Fruit fly (Drosophila melanogaster) whole organism, embryonic: ENCODE data around the gene Ilp6.

Experiments
- Atf-2 ChIP-seq: fragments of 200-800 bp; sonication (Bioruptor generic); optimal IDR thresholded peaks from 2 replicates; lab custom pipeline; 2016; ENCODE audit warnings: missing biosample characterization, missing genetic modification characterization
- Atf3 ChIP-seq: fragments of 200-800 bp; sonication (Bioruptor generic); optimal IDR thresholded peaks from 3 replicates; lab custom pipeline; 2016; ENCODE audit warnings: missing biosample characterization, missing genetic modification characterization
- B-H1 ChIP-seq: fragments of 200-800 bp; sonication (Bioruptor generic); IDR thresholded peaks from 3 replicates; pipeline ENCODE4 v1.3.6; 2022; ENCODE audit warnings: missing biosample characterization, missing genetic modification characterization
- CG10209 ChIP-seq: fragments of 200-800 bp; sonication (Bioruptor generic); optimal IDR thresholded peaks from 3 replicates; lab custom pipeline; 2017; ENCODE audit warnings: missing biosample characterization, mild to moderate bottlenecking, missing genetic modification characterization, missing genetic modification reagents
- CG10462 ChIP-seq: fragments of 200-800 bp; sonication (Bioruptor generic); optimal IDR thresholded peaks from 2 replicates; lab custom pipeline; 2016; ENCODE audit warnings: missing biosample characterization, missing genetic modification characterization
- CG11085 ChIP-seq: fragments of 200-800 bp; sonication (Bioruptor generic); IDR thresholded peaks from 2 replicates; pipeline ENCODE4 v1.3.6; 2022; ENCODE audit warnings: missing biosample characterization, missing genetic modification characterization
- CG11398 ChIP-seq: fragments of 200-800 bp; sonication (Bioruptor generic); optimal IDR thresholded peaks from 2 replicates; lab custom pipeline; 2016; ENCODE audit warnings: missing biosample characterization, missing genetic modification characterization
- CG12659 ChIP-seq: fragments of 200-800 bp; sonication (Bioruptor generic); optimal IDR thresholded peaks from 3 replicates; lab custom pipeline; 2017; ENCODE audit warnings: mild to moderate bottlenecking, missing biosample characterization, missing genetic modification reagents, missing genetic modification characterization
- CG13296 ChIP-seq: fragments of 200-800 bp; sonication (Bioruptor generic); optimal IDR thresholded peaks from 3 replicates; lab custom pipeline; 2018; ENCODE audit warnings: missing biosample characterization, mild to moderate bottlenecking, missing genetic modification characterization
- CG14050 ChIP-seq: fragments of 200-800 bp; sonication (Bioruptor generic); IDR thresholded peaks from 3 replicates; pipeline ENCODE4 v1.3.6; 2022; ENCODE audit warnings: missing biosample characterization, missing genetic modification characterization
- CG16813 ChIP-seq: fragments of 200-800 bp; sonication (Bioruptor generic); IDR thresholded peaks from 3 replicates; pipeline ENCODE4 v1.3.6; 2022; ENCODE audit warnings: missing biosample characterization, missing genetic modification characterization; ENCODE audit not compliant: partially characterized antibody
- CG17612 ChIP-seq: fragments of 200-800 bp; sonication (Bioruptor generic); IDR thresholded peaks from 2 replicates; pipeline ENCODE4 v1.3.6; 2022; ENCODE audit warnings: missing biosample characterization, missing genetic modification characterization
- CG18476 ChIP-seq: fragments of 200-800 bp; sonication (Bioruptor generic); optimal IDR thresholded peaks from 2 replicates; lab custom pipeline; 2016; ENCODE audit warnings: missing biosample characterization, mild to moderate bottlenecking, missing genetic modification characterization
- CG18619 ChIP-seq: fragments of 200-800 bp; sonication (Bioruptor generic); optimal IDR thresholded peaks from 3 replicates; lab custom pipeline; 2017; ENCODE audit warnings: missing biosample characterization, mild to moderate bottlenecking, missing genetic modification characterization
- CG2875 ChIP-seq: fragments of 200-800 bp; sonication (Bioruptor generic); optimal IDR thresholded peaks from 2 replicates; lab custom pipeline; 2017; ENCODE audit warnings: missing biosample characterization, mild to moderate bottlenecking, missing genetic modification characterization, missing genetic modification reagents
- CG31441 ChIP-seq: fragments of 200-800 bp; sonication (Bioruptor generic); IDR thresholded peaks from 2 replicates; pipeline ENCODE4 v1.3.6; 2022; ENCODE audit warnings: missing biosample characterization, missing genetic modification characterization
- CG3407 ChIP-seq: fragments of 200-800 bp; sonication (Bioruptor generic); optimal IDR thresholded peaks from 2 replicates; lab custom pipeline; 2018; ENCODE audit warnings: missing biosample characterization, mild to moderate bottlenecking, missing genetic modification characterization
- CG4360 ChIP-seq: fragments of 200-800 bp; sonication (Bioruptor generic); IDR thresholded peaks from 2 replicates; pipeline ENCODE4 v1.3.6; 2022; ENCODE audit warnings: missing biosample characterization, missing genetic modification characterization
- CG4854 ChIP-seq: fragments of 200-800 bp; sonication (Bioruptor generic); optimal IDR thresholded peaks from 2 replicates; lab custom pipeline; 2016; ENCODE audit warnings: missing biosample characterization, missing genetic modification characterization, inconsistent platforms
- CG7839 ChIP-seq: fragments of 200-800 bp; sonication (Bioruptor generic); optimal IDR thresholded peaks from 3 replicates; lab custom pipeline; 2018; ENCODE audit warnings: missing biosample characterization, mild to moderate bottlenecking, missing genetic modification characterization, moderate library complexity
- Dad ChIP-seq: fragments of 200-800 bp; sonication (Bioruptor generic); optimal IDR thresholded peaks from 3 replicates; lab custom pipeline; 2016; ENCODE audit warnings: missing biosample characterization, missing genetic modification characterization
- Eip74EF ChIP-seq, 2 experiments: fragments of 200-800 bp in 1 of 2; fragments of >200 bp in 1 of 2; sonication (Bioruptor generic) in 1 of 2; optimal IDR thresholded peaks; 2 replicates each; lab custom pipeline; 2017 to 2019; ENCODE audit warnings: missing biosample characterization in 2 of 2, missing genetic modification characterization in 2 of 2, mild to moderate bottlenecking in 1 of 2, moderate library complexity in 1 of 2
- Ets97D ChIP-seq: fragments of 200-800 bp; sonication (Bioruptor generic); optimal IDR thresholded peaks from 3 replicates; lab custom pipeline; 2016; ENCODE audit warnings: missing biosample characterization, missing genetic modification characterization
- H15 ChIP-seq: fragments of 200-800 bp; sonication (Bioruptor generic); IDR thresholded peaks from 3 replicates; pipeline ENCODE4 v1.3.6; 2022; ENCODE audit warnings: missing biosample characterization, missing genetic modification characterization
- Hr51 ChIP-seq, 2 experiments: fragments of 200-800 bp; sonication (Bioruptor generic); optimal IDR thresholded peaks; 2 replicates in 1 of 2; 3 replicates in 1 of 2; lab custom pipeline; 2016 to 2018; ENCODE audit warnings: missing biosample characterization in 2 of 2, missing genetic modification characterization in 2 of 2, mild to moderate bottlenecking in 1 of 2, moderate library complexity in 1 of 2
- MBD-R2 ChIP-seq: fragments of 200-800 bp; sonication (Bioruptor generic); IDR thresholded peaks from 2 replicates; pipeline ENCODE4 v1.3.6; 2022; ENCODE audit warnings: missing biosample characterization, missing genetic modification characterization
- Max ChIP-seq: fragments of 200-800 bp; sonication (Bioruptor generic); optimal IDR thresholded peaks from 2 replicates; lab custom pipeline; 2016; ENCODE audit warnings: missing biosample characterization, mild to moderate bottlenecking, missing genetic modification characterization
- Rfx ChIP-seq: fragments of 200-800 bp; sonication (Bioruptor generic); IDR thresholded peaks from 2 replicates; pipeline ENCODE4 v1.3.6; 2022; ENCODE audit warnings: missing biosample characterization, missing genetic modification characterization
- Rx ChIP-seq: fragments of 200-800 bp; sonication (Bioruptor generic); IDR thresholded peaks from 2 replicates; pipeline ENCODE4 v1.3.6; 2022; ENCODE audit warnings: missing biosample characterization, missing genetic modification characterization
- TFAM ChIP-seq: fragments of 200-800 bp; sonication (Bioruptor generic); optimal IDR thresholded peaks from 2 replicates; lab custom pipeline; 2017; ENCODE audit warnings: missing biosample characterization, missing genetic modification characterization, inconsistent platforms
- al ChIP-seq: fragments of 200-800 bp; sonication (Bioruptor generic); IDR thresholded peaks from 2 replicates; pipeline ENCODE4 v1.3.6; 2022; ENCODE audit warnings: missing biosample characterization, missing genetic modification characterization
- bcd ChIP-seq: fragments of 200-800 bp; sonication (Bioruptor generic); optimal IDR thresholded peaks from 2 replicates; lab custom pipeline; 2017; ENCODE audit warnings: missing biosample characterization, mild to moderate bottlenecking, missing genetic modification characterization
- chm ChIP-seq: fragments of 200-800 bp; sonication (Bioruptor generic); IDR thresholded peaks from 2 replicates; pipeline ENCODE4 v1.3.6; 2022; ENCODE audit warnings: missing biosample characterization, missing genetic modification characterization
- ci ChIP-seq: fragments of 200-800 bp; sonication (Bioruptor generic); IDR thresholded peaks from 3 replicates; pipeline ENCODE4 v1.3.6; 2022; ENCODE audit warnings: missing biosample characterization, missing genetic modification characterization
- croc ChIP-seq: fragments of 200-800 bp; sonication (Bioruptor generic); conservative IDR thresholded peaks from 3 replicates; pipeline ENCODE4 v1.3.6; 2022; ENCODE audit warnings: missing biosample characterization, missing genetic modification characterization
- dm ChIP-seq: fragments of 200-800 bp; sonication (Bioruptor generic); optimal IDR thresholded peaks from 3 replicates; lab custom pipeline; 2016; ENCODE audit warnings: missing biosample characterization, missing genetic modification characterization
- en ChIP-seq: fragments of 200-800 bp; sonication (Bioruptor generic); optimal IDR thresholded peaks from 2 replicates; lab custom pipeline; 2016; ENCODE audit warnings: missing biosample characterization, missing genetic modification characterization
- eve ChIP-seq, 2 experiments: fragments of >200 bp; optimal IDR thresholded peaks; 2 replicates each; lab custom pipeline; 2017; ENCODE audit warnings: missing biosample characterization in 2 of 2, missing genetic modification characterization in 2 of 2
- gro ChIP-seq: fragments of 200-800 bp; sonication (Bioruptor generic); optimal IDR thresholded peaks from 2 replicates; lab custom pipeline; 2016; ENCODE audit warnings: missing biosample characterization, missing genetic modification characterization
- ken ChIP-seq: fragments of 200-800 bp; sonication (Bioruptor generic); IDR thresholded peaks from 3 replicates; pipeline ENCODE4 v1.3.6; 2022; ENCODE audit warnings: missing biosample characterization, missing genetic modification characterization
- lov ChIP-seq, 2 experiments: fragments of 200-800 bp in 1 of 2; fragments of >200 bp in 1 of 2; sonication (Bioruptor generic) in 1 of 2; IDR thresholded peaks in 1 of 2; optimal IDR thresholded peaks in 1 of 2; 2 replicates in 1 of 2; 3 replicates in 1 of 2; pipeline versions ENCODE4 v1.3.6 to Lab custom; 2017 to 2022; ENCODE audit warnings: missing biosample characterization in 1 of 2, missing genetic modification characterization in 1 of 2
- pho ChIP-seq: fragments of 200-800 bp; sonication (Bioruptor generic); optimal IDR thresholded peaks from 2 replicates; lab custom pipeline; 2016; ENCODE audit warnings: missing biosample characterization, missing genetic modification characterization
- pros ChIP-seq: fragments of 200-800 bp; sonication (Bioruptor generic); optimal IDR thresholded peaks from 3 replicates; lab custom pipeline; 2019; ENCODE audit warnings: missing biosample characterization, mild to moderate bottlenecking, missing genetic modification characterization, moderate library complexity
- sqz ChIP-seq: fragments of 200-800 bp; sonication (Bioruptor generic); optimal IDR thresholded peaks from 3 replicates; lab custom pipeline; 2018; ENCODE audit warnings: missing biosample characterization, mild to moderate bottlenecking, missing genetic modification characterization
- tna ChIP-seq: fragments of 200-800 bp; sonication (Bioruptor generic); IDR thresholded peaks from 2 replicates; pipeline ENCODE4 v1.3.6; 2022; ENCODE audit warnings: missing biosample characterization, missing genetic modification characterization; ENCODE audit not compliant: partially characterized antibody
- usp ChIP-seq: fragments of >200 bp; optimal IDR thresholded peaks from 2 replicates; lab custom pipeline; 2017; ENCODE audit warnings: missing biosample characterization, missing genetic modification characterization
- vfl ChIP-seq: fragments of 200-800 bp; sonication (Bioruptor generic); optimal IDR thresholded peaks from 2 replicates; lab custom pipeline; 2016; ENCODE audit warnings: missing biosample characterization, missing genetic modification characterization
- wor ChIP-seq: fragments of 200-800 bp; sonication (Bioruptor generic); IDR thresholded peaks from 2 replicates; pipeline ENCODE4 v1.3.6; 2022; ENCODE audit warnings: missing biosample characterization, missing genetic modification characterization
- zen ChIP-seq: fragments of 200-800 bp; sonication (Bioruptor generic); optimal IDR thresholded peaks from 3 replicates; lab custom pipeline; 2018; ENCODE audit warnings: missing biosample characterization, mild to moderate bottlenecking, missing genetic modification characterization, moderate library complexity

Ilp6 gene

DNA sequence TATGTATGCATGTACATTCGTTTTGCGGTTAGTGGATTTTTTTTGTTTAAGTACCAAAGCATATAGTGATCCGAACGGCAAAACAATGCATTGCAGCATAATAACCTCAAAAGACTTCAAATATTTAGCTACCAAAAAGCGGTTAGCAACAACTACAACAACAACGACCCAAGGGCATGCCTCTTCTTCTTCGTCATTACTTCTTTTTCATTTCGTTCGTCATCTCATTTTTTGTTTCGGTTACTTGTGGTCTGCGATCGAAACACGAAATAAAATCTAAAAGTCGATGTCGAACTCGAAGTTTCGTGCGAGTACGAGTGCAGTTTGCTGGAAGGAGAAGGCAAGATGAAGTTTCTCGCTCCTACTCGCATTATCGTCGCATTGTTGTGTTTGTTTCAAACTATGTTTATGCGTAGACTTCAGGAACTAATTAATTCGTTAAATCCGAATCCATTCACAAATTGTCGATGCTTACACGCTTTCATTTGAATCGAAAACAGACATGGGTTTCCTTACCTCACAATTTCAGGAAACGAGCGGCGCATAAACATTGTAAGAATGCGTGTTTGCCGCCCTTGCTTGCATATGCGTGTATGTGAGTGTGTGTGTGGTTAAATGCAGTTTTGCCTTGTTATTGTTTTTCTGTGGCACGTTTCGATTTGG, 35.6 kb downstream of the Ilp6 start:
- TF ChIP-seq MBD-R2 (GFP tag; lab: Robert Waterston, UW), result 0 out of 2 replicates have a peak, but pooled peaks have one; percentile 13
- peak; percentile 55 for TF ChIP-seq Dad (GFP tag; lab: Kevin White, UChicago)
- TF ChIP-seq Hr51 (GFP tag; optimal IDR thresholded peaks at IDR 0.05; lab: Kevin White, UChicago), result peak; percentile 63 to 79
- TF ChIP-seq ken (GFP tag; lab: Robert Waterston, UW), result peak; percentile 88
- no peak for TF ChIP-seq al (GFP tag; lab: Robert Waterston, UW)
- peak; percentile 75 for TF ChIP-seq croc (GFP tag; lab: Robert Waterston, UW)
- peak; percentile 36 for TF ChIP-seq Ets97D
- peak; percentile 29 for TF ChIP-seq vfl (GFP tag; lab: Kevin White, UChicago)
- TF ChIP-seq Atf-2 (GFP tag; lab: Kevin White, UChicago), result peak; percentile 70
- peak; percentile 41 for TF ChIP-seq Max
- TF ChIP-seq zen (tag; lab: Kevin White, UChicago), result peak; percentile 89
- peak; percentile 58 for TF ChIP-seq bcd (GFP tag; lab: Kevin White, UChicago)
- peak; percentile 73; the same call in 2 of the 3 replicates for TF ChIP-seq H15
- TF ChIP-seq CG2875 (GFP tag; lab: Kevin White, UChicago), result peak; percentile 77
- TF ChIP-seq Rfx (GFP tag; lab: Robert Waterston, UW), result peak; percentile 50; the same call in 1 of the 2 replicates
- TF ChIP-seq ci (GFP tag; lab: Robert Waterston, UW), result peak; percentile 98
- peak; percentile 54 to 95 for TF ChIP-seq eve (GFP tag; optimal IDR thresholded peaks at IDR 0.05; lab: Kevin White, UChicago)
- TF ChIP-seq CG13296 (GFP tag; lab: Kevin White, UChicago), result peak; percentile 35
- TF ChIP-seq CG3407 (GFP tag; lab: Kevin White, UChicago), result peak; percentile 83
- peak; percentile 12 for TF ChIP-seq gro
- peak; percentile 60; the same call in 2 of the 3 replicates for TF ChIP-seq B-H1 (GFP tag; lab: Robert Waterston, UW)
- TF ChIP-seq CG11085 (GFP tag; lab: Robert Waterston, UW), result no peak
- peak; percentile 61 for TF ChIP-seq dm (GFP tag; lab: Kevin White, UChicago)
- peak; percentile 97 for TF ChIP-seq chm (GFP tag; lab: Robert Waterston, UW)
- peak; percentile 52 for TF ChIP-seq sqz (GFP tag; lab: Kevin White, UChicago)
- TF ChIP-seq CG31441 (GFP tag; lab: Robert Waterston, UW), result peak; percentile 89
- peak; percentile 58 for TF ChIP-seq TFAM
- TF ChIP-seq CG17612 (GFP tag; lab: Robert Waterston, UW), result 0 out of 2 replicates have a peak, but pooled peaks have one; percentile 34
- TF ChIP-seq CG10209 (GFP tag; lab: Kevin White, UChicago), result peak; percentile 75
- peak; percentile 82 for TF ChIP-seq Rx (GFP tag; lab: Robert Waterston, UW)
- peak; percentile 60 for TF ChIP-seq CG10462 (GFP tag; lab: Kevin White, UChicago)
- peak; percentile 81 for TF ChIP-seq Atf3 (GFP tag; lab: Kevin White, UChicago)
- no peak for TF ChIP-seq lov (optimal IDR thresholded peaks at IDR 0.05; lab: Kevin White, UChicago)
- peak; percentile 91 for TF ChIP-seq lov (GFP tag; IDR thresholded peaks at IDR 0.05; lab: Robert Waterston, UW)
- peak; percentile 38 for TF ChIP-seq CG4854 (GFP tag; lab: Kevin White, UChicago)
- TF ChIP-seq CG12659 (GFP tag; lab: Kevin White, UChicago), result peak; percentile 66
- peak; percentile 78 for TF ChIP-seq CG14050 (GFP tag; lab: Robert Waterston, UW)
- peak; percentile 55 for TF ChIP-seq CG18476 (GFP tag; lab: Kevin White, UChicago)
- peak; percentile 80 for TF ChIP-seq CG4360 (GFP tag; lab: Robert Waterston, UW)
- peak in 1 of 2 experiments; percentile 82 for TF ChIP-seq Eip74EF (GFP tag; optimal IDR thresholded peaks at IDR 0.05; lab: Kevin White, UChicago)
- TF ChIP-seq usp (GFP tag; lab: Kevin White, UChicago), result no peak
- TF ChIP-seq CG11398 (GFP tag; lab: Kevin White, UChicago), result peak; percentile 71
- TF ChIP-seq en (GFP tag; lab: Kevin White, UChicago), result peak; percentile 67
- no peak for TF ChIP-seq CG16813
- TF ChIP-seq pho (GFP tag; lab: Kevin White, UChicago), result no peak
- peak; percentile 47 for TF ChIP-seq CG18619 (GFP tag; lab: Kevin White, UChicago)
- TF ChIP-seq wor, result peak; percentile 68
- peak; percentile 80 for TF ChIP-seq CG7839 (tag; lab: Kevin White, UChicago)
- TF ChIP-seq tna, result no peak
- TF ChIP-seq pros (GFP tag; lab: Kevin White, UChicago), result peak; percentile 78
